Fruit fly (Drosophila melanogaster) whole organism, embryonic: ENCODE results near the gene CG2444.

Experiments
- CG10462 ChIP-seq: fragments of 200-800 bp; sonication (Bioruptor generic); optimal IDR thresholded peaks from 2 replicates; lab custom pipeline; 2016; ENCODE audit warnings: missing biosample characterization, missing genetic modification characterization
- CG11695 ChIP-seq: fragments of 200-800 bp; sonication (Bioruptor generic); IDR thresholded peaks from 3 replicates; pipeline ENCODE4 v1.3.6; 2022; ENCODE audit warnings: missing biosample characterization, missing genetic modification characterization
- CG12071 ChIP-seq: fragments of 200-800 bp; sonication (Bioruptor generic); optimal IDR thresholded peaks from 3 replicates; lab custom pipeline; 2018; ENCODE audit warnings: missing biosample characterization, mild to moderate bottlenecking, missing genetic modification characterization
- CG12659 ChIP-seq: fragments of 200-800 bp; sonication (Bioruptor generic); optimal IDR thresholded peaks from 3 replicates; lab custom pipeline; 2017; ENCODE audit warnings: mild to moderate bottlenecking, missing biosample characterization, missing genetic modification reagents, missing genetic modification characterization
- CG13123 ChIP-seq: fragments of 200-800 bp; sonication (Bioruptor generic); optimal IDR thresholded peaks from 2 replicates; lab custom pipeline; 2016; ENCODE audit warnings: missing biosample characterization, missing genetic modification characterization
- CG14710 ChIP-seq: fragments of 200-800 bp; sonication (Bioruptor generic); optimal IDR thresholded peaks from 3 replicates; lab custom pipeline; 2019; ENCODE audit warnings: missing biosample characterization, mild to moderate bottlenecking, missing genetic modification characterization, moderate library complexity
- CG17829 ChIP-seq: fragments of 200-800 bp; optimal IDR thresholded peaks from 2 replicates; lab custom pipeline; 2019; ENCODE audit warnings: missing biosample characterization, mild to moderate bottlenecking, missing genetic modification characterization, moderate library complexity
- CG32532 ChIP-seq: fragments of 200-800 bp; sonication (Bioruptor generic); IDR thresholded peaks from 2 replicates; pipeline ENCODE4 v1.3.6; 2022; ENCODE audit warnings: missing biosample characterization, missing genetic modification characterization
- CG32767 ChIP-seq: fragments of 200-800 bp; sonication (Bioruptor generic); IDR thresholded peaks from 2 replicates; pipeline ENCODE4 v1.3.6; 2022; ENCODE audit warnings: missing biosample characterization, missing genetic modification characterization
- CG32772 ChIP-seq: fragments of 200-800 bp; sonication (Bioruptor generic); IDR thresholded peaks from 2 replicates; pipeline ENCODE4 v1.3.6; 2022; ENCODE audit warnings: missing biosample characterization, missing genetic modification characterization
- CG33557 ChIP-seq: fragments of 200-800 bp; sonication (Bioruptor generic); optimal IDR thresholded peaks from 2 replicates; lab custom pipeline; 2019; ENCODE audit warnings: missing biosample characterization, mild to moderate bottlenecking, missing genetic modification characterization, moderate library complexity
- CG5180 ChIP-seq: fragments of 200-800 bp; sonication (Bioruptor generic); optimal IDR thresholded peaks from 3 replicates; lab custom pipeline; 2017; ENCODE audit warnings: missing biosample characterization, missing genetic modification characterization, mild to moderate bottlenecking, moderate library complexity, missing genetic modification reagents
- CG6854 ChIP-seq: fragments of 200-800 bp; sonication (Bioruptor generic); optimal IDR thresholded peaks from 3 replicates; lab custom pipeline; 2017; ENCODE audit warnings: missing biosample characterization, mild to moderate bottlenecking, missing genetic modification characterization
- CG7928 ChIP-seq: fragments of 200-800 bp; sonication (Bioruptor generic); optimal IDR thresholded peaks from 2 replicates; lab custom pipeline; 2017; ENCODE audit warnings: missing biosample characterization, mild to moderate bottlenecking, missing genetic modification characterization
- CG7987 ChIP-seq: fragments of 200-800 bp; sonication (Bioruptor generic); optimal IDR thresholded peaks from 2 replicates; lab custom pipeline; 2018; ENCODE audit warnings: missing biosample characterization, mild to moderate bottlenecking, missing genetic modification characterization, moderate library complexity
- CG9437 ChIP-seq: fragments of 200-800 bp; sonication (Bioruptor generic); optimal IDR thresholded peaks from 2 replicates; lab custom pipeline; 2018; ENCODE audit warnings: missing biosample characterization, mild to moderate bottlenecking, missing genetic modification characterization
- Chrac-16 ChIP-seq: fragments of 200-800 bp; sonication (Bioruptor generic); optimal IDR thresholded peaks from 3 replicates; lab custom pipeline; 2016; ENCODE audit warnings: missing biosample characterization, missing genetic modification characterization
- Dbx ChIP-seq: fragments of 200-800 bp; sonication (Bioruptor generic); IDR thresholded peaks from 3 replicates; pipeline ENCODE4 v1.3.6; 2022; ENCODE audit warnings: missing biosample characterization, missing genetic modification characterization
- Dip3 ChIP-seq: fragments of 200-800 bp; sonication (Bioruptor generic); optimal IDR thresholded peaks from 3 replicates; lab custom pipeline; 2016; ENCODE audit warnings: missing biosample characterization, missing genetic modification characterization
- E2f1 ChIP-seq: fragments of 200-800 bp; sonication (Bioruptor generic); IDR thresholded peaks from 2 replicates; pipeline ENCODE4 v1.3.6; 2022; ENCODE audit warnings: missing biosample characterization, missing genetic modification characterization
- Elba2 ChIP-seq: fragments of 200-800 bp; sonication (Bioruptor generic); optimal IDR thresholded peaks from 3 replicates; lab custom pipeline; 2016; ENCODE audit warnings: missing biosample characterization, missing genetic modification characterization
- Fer2 ChIP-seq: fragments of 200-800 bp; sonication (Bioruptor generic); optimal IDR thresholded peaks from 2 replicates; lab custom pipeline; 2018; ENCODE audit warnings: missing biosample characterization, mild to moderate bottlenecking, missing genetic modification characterization, moderate library complexity
- Gug ChIP-seq: fragments of 200-800 bp; sonication (Bioruptor generic); IDR thresholded peaks from 4 replicates; pipeline ENCODE4 v1.3.6; 2022; ENCODE audit warnings: missing biosample characterization, missing genetic modification characterization
- Hey ChIP-seq: fragments of 200-800 bp; sonication (Bioruptor generic); optimal IDR thresholded peaks from 3 replicates; lab custom pipeline; 2018; ENCODE audit warnings: missing biosample characterization, mild to moderate bottlenecking, missing genetic modification characterization
- Hmx ChIP-seq: fragments of 200-800 bp; sonication (Bioruptor generic); optimal IDR thresholded peaks from 2 replicates; lab custom pipeline; 2016; ENCODE audit warnings: missing biosample characterization, missing genetic modification characterization
- NC2α ChIP-seq: fragments of 200-800 bp; sonication (Bioruptor generic); optimal IDR thresholded peaks from 2 replicates; lab custom pipeline; 2016; ENCODE audit warnings: missing biosample characterization, missing genetic modification characterization
- Oaz ChIP-seq: fragments of 200-800 bp; sonication (Bioruptor generic); IDR thresholded peaks from 2 replicates; pipeline ENCODE4 v1.3.6; 2022; ENCODE audit warnings: missing biosample characterization, missing genetic modification characterization
- Optix ChIP-seq: fragments of 200-800 bp; sonication (Bioruptor generic); IDR thresholded peaks from 3 replicates; pipeline ENCODE4 v1.3.6; 2022; ENCODE audit warnings: missing biosample characterization, missing genetic modification characterization
- Sin3A ChIP-seq: fragments of >200 bp; optimal IDR thresholded peaks from 2 replicates; lab custom pipeline; 2018
- YL-1 ChIP-seq: fragments of 200-800 bp; sonication (Bioruptor generic); optimal IDR thresholded peaks from 3 replicates; lab custom pipeline; 2017; ENCODE audit warnings: missing biosample characterization, mild to moderate bottlenecking, missing genetic modification characterization
- az2 ChIP-seq: fragments of 200-800 bp; sonication (Bioruptor generic); optimal IDR thresholded peaks from 3 replicates; lab custom pipeline; 2016; ENCODE audit warnings: missing biosample characterization, missing genetic modification characterization
- br ChIP-seq: fragments of >200 bp; optimal IDR thresholded peaks from 2 replicates; lab custom pipeline; 2017
- cad ChIP-seq: fragments of >200 bp; optimal IDR thresholded peaks from 2 replicates; lab custom pipeline; 2017; ENCODE audit warnings: missing biosample characterization, missing genetic modification characterization
- cato ChIP-seq: fragments of 200-800 bp; sonication (Bioruptor generic); optimal IDR thresholded peaks from 2 replicates; lab custom pipeline; 2016; ENCODE audit warnings: missing biosample characterization, missing genetic modification characterization, borderline replicate concordance
- fd3F ChIP-seq: fragments of 200-800 bp; sonication (Bioruptor generic); optimal IDR thresholded peaks from 2 replicates; lab custom pipeline; 2018; ENCODE audit warnings: missing biosample characterization, mild to moderate bottlenecking, missing genetic modification characterization, moderate library complexity
- fru ChIP-seq: fragments of >200 bp; optimal IDR thresholded peaks from 2 replicates; lab custom pipeline; 2017
- her ChIP-seq: fragments of 200-800 bp; sonication (Bioruptor generic); optimal IDR thresholded peaks from 2 replicates; lab custom pipeline; 2016; ENCODE audit warnings: missing biosample characterization, missing genetic modification characterization
- kah ChIP-seq: fragments of 200-800 bp; sonication (Bioruptor generic); optimal IDR thresholded peaks from 2 replicates; lab custom pipeline; 2018; ENCODE audit warnings: missing biosample characterization, mild to moderate bottlenecking, missing genetic modification characterization
- kay ChIP-seq: fragments of 200-800 bp; sonication (Bioruptor generic); optimal IDR thresholded peaks from 2 replicates; lab custom pipeline; 2016; ENCODE audit warnings: missing biosample characterization, missing genetic modification characterization
- klu ChIP-seq: fragments of 200-800 bp; sonication (Bioruptor generic); IDR thresholded peaks from 2 replicates; pipeline ENCODE4 v1.3.6; 2022; ENCODE audit warnings: missing biosample characterization, missing genetic modification characterization
- mam ChIP-seq: fragments of 200-800 bp; sonication (Bioruptor generic); optimal IDR thresholded peaks from 3 replicates; lab custom pipeline; 2016; ENCODE audit warnings: missing biosample characterization, missing genetic modification characterization
- mirr ChIP-seq: fragments of 200-800 bp; sonication (Bioruptor generic); optimal IDR thresholded peaks from 3 replicates; lab custom pipeline; 2018; ENCODE audit warnings: missing biosample characterization, mild to moderate bottlenecking, missing genetic modification characterization
- prd ChIP-seq, 3 experiments: fragments of >200 bp in 2 of 3; fragments of 200-800 bp in 1 of 3; sonication (Bioruptor generic) in 1 of 3; optimal IDR thresholded peaks in 2 of 3; IDR thresholded peaks in 1 of 3; 2 replicates in 2 of 3; 3 replicates in 1 of 3; pipeline versions ENCODE4 v1.3.6 to Lab custom; 2017 to 2022; ENCODE audit warnings: missing biosample characterization in 1 of 3, missing genetic modification characterization in 1 of 3
- pum ChIP-seq: fragments of 200-800 bp; sonication (Bioruptor generic); optimal IDR thresholded peaks from 2 replicates; lab custom pipeline; 2016; ENCODE audit warnings: missing biosample characterization, missing genetic modification characterization
- rib ChIP-seq: fragments of 200-800 bp; sonication (Bioruptor generic); IDR thresholded peaks from 2 replicates; pipeline ENCODE4 v1.3.6; 2022; ENCODE audit warnings: missing biosample characterization, missing genetic modification characterization
- sens ChIP-seq: fragments of 200-800 bp; sonication (Bioruptor generic); peaks from one replicate; lab custom pipeline; 2016; ENCODE audit warnings: missing biosample characterization, missing genetic modification characterization
- so ChIP-seq: fragments of 200-800 bp; sonication (Bioruptor generic); IDR thresholded peaks from 3 replicates; pipeline ENCODE4 v1.3.6; 2022; ENCODE audit warnings: missing biosample characterization, missing genetic modification characterization
- ssp ChIP-seq: fragments of 200-800 bp; sonication (Bioruptor generic); IDR thresholded peaks from 2 replicates; pipeline ENCODE4 v1.3.6; 2022; ENCODE audit warnings: missing biosample characterization, missing genetic modification characterization
- tx ChIP-seq: fragments of 200-800 bp; sonication (Bioruptor generic); optimal IDR thresholded peaks from 2 replicates; lab custom pipeline; 2016; ENCODE audit warnings: missing biosample characterization, missing genetic modification characterization
- wek ChIP-seq: fragments of 200-800 bp; sonication (Bioruptor generic); optimal IDR thresholded peaks from 3 replicates; lab custom pipeline; 2018; ENCODE audit warnings: missing biosample characterization, mild to moderate bottlenecking, missing genetic modification characterization, moderate library complexity

CG2444 gene

DNA sequence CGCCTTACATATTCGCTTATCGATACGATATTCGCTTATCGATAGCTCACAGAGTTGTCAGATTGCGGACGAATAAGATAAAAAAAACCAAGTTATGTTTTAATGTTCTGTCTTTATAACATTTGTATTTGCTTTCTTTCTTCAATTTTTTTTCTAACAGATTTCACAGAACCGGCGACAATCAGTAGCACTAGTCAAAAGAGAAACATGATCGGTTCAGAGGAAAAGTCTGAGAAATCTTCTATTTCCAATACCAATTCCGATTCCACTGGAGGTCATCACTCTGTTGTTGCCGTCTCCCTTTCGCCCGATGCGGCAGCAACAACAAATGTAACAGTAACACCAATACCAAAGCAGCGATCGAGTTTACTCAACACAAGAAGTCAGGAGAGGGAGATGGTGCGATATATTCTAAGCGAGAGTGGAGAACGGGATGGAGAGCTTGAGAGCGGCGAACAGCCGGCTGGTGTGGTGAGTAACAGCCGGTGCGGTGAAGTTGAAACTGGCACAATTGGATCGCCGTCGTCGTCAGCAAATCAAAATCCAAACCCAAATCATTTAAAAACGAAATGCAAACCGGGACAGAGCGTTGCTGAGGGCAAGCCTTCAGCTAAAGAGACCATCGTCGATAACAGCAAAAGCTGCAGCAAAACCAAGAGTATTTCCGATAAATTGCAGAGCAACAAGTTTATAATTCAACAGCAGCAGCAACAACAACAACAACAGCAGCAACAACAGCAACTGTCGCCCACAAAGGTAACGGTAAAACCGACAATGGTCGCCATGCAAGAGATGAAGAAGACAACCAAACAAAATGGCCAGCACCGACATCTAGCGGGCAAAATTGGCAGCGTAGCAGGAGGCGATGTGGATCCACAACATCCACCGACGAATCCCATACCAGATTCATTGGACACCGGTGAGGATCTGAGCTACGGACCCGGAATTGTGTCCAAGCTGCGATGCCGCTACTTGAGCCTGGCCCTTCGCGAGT is 23.2 kb downstream of the CG2444 start (continued):
- TF ChIP-seq CG33557 (GFP tag; lab: Kevin White, UChicago) (peak; percentile 18), Oaz (GFP tag; lab: Robert Waterston, UW) (no peak), kay (GFP tag; lab: Kevin White, UChicago) (no peak), CG12071 (GFP tag; lab: Kevin White, UChicago) (peak; percentile 16), fd3F (peak; percentile 44), CG5180 (GFP tag; lab: Kevin White, UChicago) (no peak), NC2α (GFP tag; lab: Kevin White, UChicago) (peak; percentile 20), Optix (GFP tag; lab: Robert Waterston, UW) (no peak), CG12659 (peak; percentile 73), CG32772 (GFP tag; lab: Robert Waterston, UW) (peak; percentile 65), YL-1 (GFP tag; lab: Kevin White, UChicago) (peak; percentile 27), CG13123 (GFP tag; lab: Kevin White, UChicago) (peak; percentile 32), CG7928 (GFP tag; lab: Kevin White, UChicago) (peak; percentile 32), CG32532 (GFP tag; lab: Robert Waterston, UW) (peak; percentile 18; the same call in 1 of the 2 replicates), so (GFP tag; lab: Robert Waterston, UW) (peak; percentile 51; the same call in 1 of the 3 replicates), CG7987 (GFP tag; lab: Kevin White, UChicago) (peak; percentile 63), mam (peak; percentile 77), cato (GFP tag; lab: Kevin White, UChicago) (no peak), Fer2 (tag; lab: Kevin White, UChicago) (peak; percentile 35), cad (GFP tag; lab: Kevin White, UChicago) (no peak), tx (GFP tag; lab: Kevin White, UChicago) (peak; percentile 71), CG9437 (GFP tag; lab: Kevin White, UChicago) (no peak), Dbx (GFP tag; lab: Robert Waterston, UW) (peak; percentile 63; the same call in 2 of the 3 replicates), Chrac-16 (peak; percentile 60), CG17829 (tag; lab: Kevin White, UChicago) (peak; percentile 62), az2 (GFP tag; lab: Kevin White, UChicago) (peak; percentile 23), Gug (GFP tag; lab: Robert Waterston, UW) (no peak), Hmx (GFP tag; lab: Kevin White, UChicago) (peak; percentile 32), ssp (GFP tag; lab: Robert Waterston, UW) (no peak), pum (GFP tag; lab: Kevin White, UChicago) (peak; percentile 62), CG14710 (tag; lab: Kevin White, UChicago) (peak; percentile 66), CG10462 (peak; percentile 49), CG32767 (GFP tag; lab: Robert Waterston, UW) (no peak), CG11695 (GFP tag; lab: Robert Waterston, UW) (0 out of 3 replicates have a peak, but pooled peaks have one; percentile 28), wek (peak; percentile 24), Elba2 (peak; percentile 17), prd (optimal IDR thresholded peaks at IDR 0.05; lab: Kevin White, UChicago) (no peak), prd (GFP tag; IDR thresholded peaks at IDR 0.05; lab: Robert Waterston, UW) (peak; percentile 55), fru (lab: Kevin White, UChicago) (no peak), rib (GFP tag; lab: Robert Waterston, UW) (no peak), klu (GFP tag; lab: Robert Waterston, UW) (no peak), kah (GFP tag; lab: Kevin White, UChicago) (peak; percentile 2), Sin3A (lab: Kevin White, UChicago) (no peak), Hey (tag; lab: Kevin White, UChicago) (no peak), Dip3 (GFP tag; lab: Kevin White, UChicago) (peak; percentile 74), E2f1 (GFP tag; lab: Robert Waterston, UW) (0 out of 2 replicates have a peak, but pooled peaks have one; percentile 33), sens (GFP tag; lab: Kevin White, UChicago) (peak; percentile 94), her (GFP tag; lab: Kevin White, UChicago) (peak; percentile 55), mirr (GFP tag; lab: Kevin White, UChicago) (peak; percentile 73), CG6854 (GFP tag; lab: Kevin White, UChicago) (peak; percentile 41), br (no peak)
